Fruit fly (Drosophila melanogaster): ENCODE data around the gene CG44158.

The CG44158 gene

dm6 chr3R:18185385-18185784 lies 23.2 kb upstream of the CG44158 start, which contains the start of the genes Arp5 and CG7208:
Arp5 (plus strand) TSS chr3R:18185498.
CG7208 (minus strand) TSS chr3R:18185715.
- TF ChIP-seq psq (optimal IDR thresholded peaks at IDR 0.05) (peak; percentile 42), ttk (optimal IDR thresholded peaks at IDR 0.05) (no peak), Sin3A (optimal IDR thresholded peaks at IDR 0.05) (no peak), Myc (optimal IDR thresholded peaks at IDR 0.05) (no peak), insv (optimal IDR thresholded peaks at IDR 0.05) (no peak), h (optimal IDR thresholded peaks at IDR 0.05) (no peak)

dm6 chr3R:18188702-18189125 lies 19.9 kb upstream of the CG44158 start, which contains the start of the genes CG12321 and MED17:
CG12321 (minus strand) TSS chr3R:18188707.
MED17 (plus strand) TSS chr3R:18189072.
- TF ChIP-seq Myc (optimal IDR thresholded peaks at IDR 0.05) (no peak), h (optimal IDR thresholded peaks at IDR 0.05) (no peak), ttk (optimal IDR thresholded peaks at IDR 0.05) (no peak), psq (optimal IDR thresholded peaks at IDR 0.05) (no peak), insv (optimal IDR thresholded peaks at IDR 0.05) (no peak), Sin3A (optimal IDR thresholded peaks at IDR 0.05) (no peak)

dm6 chr3R:18191867-18192266 lies 16.7 kb upstream of the CG44158 start, which contains the start of gene CG14313:
CG14313 (minus strand) TSS chr3R:18191967.
- TF ChIP-seq h (optimal IDR thresholded peaks at IDR 0.05) (no peak), Myc (optimal IDR thresholded peaks at IDR 0.05) (no peak), Sin3A (optimal IDR thresholded peaks at IDR 0.05) (no peak), ttk (optimal IDR thresholded peaks at IDR 0.05) (no peak), psq (optimal IDR thresholded peaks at IDR 0.05) (no peak), insv (optimal IDR thresholded peaks at IDR 0.05) (no peak)

DNA sequence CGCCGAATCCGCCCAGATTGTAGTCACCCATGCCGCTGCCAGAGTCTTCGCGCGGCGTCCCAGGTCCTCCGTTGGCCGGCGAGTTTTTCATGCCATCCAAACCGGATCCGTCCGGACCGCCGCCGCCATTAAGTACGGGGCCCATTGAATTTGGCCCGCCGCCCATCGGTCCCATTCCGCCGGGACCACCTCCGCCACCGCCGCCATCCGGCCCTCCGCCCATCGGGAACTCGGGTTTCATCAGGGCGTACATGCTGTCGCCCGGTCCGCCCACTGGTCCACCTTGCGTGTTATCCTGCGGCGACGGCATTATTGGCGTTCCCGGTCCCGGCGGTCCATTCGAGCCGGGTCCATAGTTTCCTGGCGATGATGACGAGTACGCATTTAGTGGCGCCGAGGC lies 13.3 kb upstream of the CG44158 start:
- TF ChIP-seq Myc (optimal IDR thresholded peaks at IDR 0.05) (no peak), insv (optimal IDR thresholded peaks at IDR 0.05) (no peak), psq (optimal IDR thresholded peaks at IDR 0.05) (no peak), Sin3A (optimal IDR thresholded peaks at IDR 0.05) (no peak), ttk (optimal IDR thresholded peaks at IDR 0.05) (no peak), h (optimal IDR thresholded peaks at IDR 0.05) (no peak)

dm6 chr3R:18196622-18196990 lies 12.0 kb upstream of the CG44158 start:
- TF ChIP-seq insv (optimal IDR thresholded peaks at IDR 0.05): no peak

DNA sequence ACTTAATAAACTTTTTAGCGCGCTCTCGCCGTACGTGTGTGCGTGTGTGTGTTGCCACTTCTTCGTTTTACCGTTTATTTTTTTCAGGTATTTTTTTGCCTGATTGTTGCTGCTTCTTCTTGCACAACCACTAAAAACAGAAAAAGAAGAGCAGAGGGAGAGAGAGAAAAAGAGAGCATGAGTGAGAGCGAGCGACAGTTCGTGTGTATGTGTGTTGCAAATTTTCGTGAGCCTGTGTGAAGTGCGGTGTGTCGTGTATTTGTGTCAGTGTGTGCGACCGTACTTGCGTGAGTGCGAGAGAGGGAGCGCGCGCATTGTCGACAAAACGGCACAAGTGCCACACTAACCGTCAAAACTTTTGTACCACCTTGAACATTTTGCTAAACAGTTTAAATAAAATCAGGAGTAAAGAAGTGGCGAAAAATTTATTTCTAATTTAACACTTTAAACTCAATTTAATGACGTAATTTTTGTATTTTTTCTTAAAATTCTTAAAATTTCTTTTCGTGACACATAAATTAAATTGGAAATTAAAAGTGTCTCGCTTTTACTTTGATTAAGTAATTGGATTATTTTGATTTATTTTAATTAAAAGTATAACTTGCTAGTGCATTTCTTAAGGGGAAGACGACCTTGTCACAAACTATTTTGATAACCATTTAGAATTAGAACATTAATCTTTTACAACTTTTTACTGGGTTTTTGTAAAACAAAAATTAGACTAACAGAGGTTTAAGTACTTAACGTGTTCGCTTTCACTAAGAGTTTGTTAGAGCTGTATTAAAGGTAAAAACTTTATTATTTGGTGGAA lies 11.4 kb upstream of the CG44158 start:
- TF ChIP-seq psq (optimal IDR thresholded peaks at IDR 0.05): no peak
- no peak for TF ChIP-seq Sin3A (optimal IDR thresholded peaks at IDR 0.05)
- no peak for TF ChIP-seq ttk (optimal IDR thresholded peaks at IDR 0.05)
- no peak for TF ChIP-seq Myc (optimal IDR thresholded peaks at IDR 0.05)
- no peak for TF ChIP-seq insv (optimal IDR thresholded peaks at IDR 0.05)
- no peak for TF ChIP-seq h (optimal IDR thresholded peaks at IDR 0.05)

dm6 chr3R:18197802-18198148 lies 10.8 kb upstream of the CG44158 start:
- TF ChIP-seq insv (optimal IDR thresholded peaks at IDR 0.05): no peak
- TF ChIP-seq ttk (optimal IDR thresholded peaks at IDR 0.05): no peak
- TF ChIP-seq psq (optimal IDR thresholded peaks at IDR 0.05): no peak
- no peak for TF ChIP-seq h (optimal IDR thresholded peaks at IDR 0.05)
- TF ChIP-seq Sin3A (optimal IDR thresholded peaks at IDR 0.05): no peak
- TF ChIP-seq Myc (optimal IDR thresholded peaks at IDR 0.05): no peak

DNA sequence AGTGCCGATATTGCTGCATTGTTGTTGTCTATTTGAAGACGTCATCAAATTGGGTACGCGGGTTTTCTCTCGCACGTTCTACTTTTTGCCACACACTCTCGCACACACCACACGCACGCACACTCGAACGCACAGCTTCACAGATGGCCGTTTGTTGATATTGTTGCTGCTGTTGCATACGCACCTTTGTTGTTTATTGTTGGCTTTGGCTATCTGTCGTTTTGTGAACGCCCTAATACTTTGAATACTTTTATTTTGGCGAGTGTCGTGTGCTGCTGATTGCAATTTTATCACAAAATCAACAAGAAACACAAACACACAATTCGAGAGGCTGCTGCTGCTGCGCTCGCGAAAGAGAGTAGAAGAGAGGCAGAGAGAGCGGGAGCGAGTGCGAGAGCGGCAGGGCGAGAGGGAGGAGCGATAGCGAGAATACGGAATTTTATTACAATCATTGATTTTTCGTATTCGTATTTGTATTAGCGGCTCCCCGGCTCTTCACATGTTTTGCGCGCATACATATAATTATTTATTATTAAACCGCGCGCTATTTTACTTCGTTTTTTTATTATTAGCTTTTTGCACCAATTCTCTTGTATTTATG lies 10.0 kb upstream of the CG44158 start:
- TF ChIP-seq insv (optimal IDR thresholded peaks at IDR 0.05) (no peak), Myc (optimal IDR thresholded peaks at IDR 0.05) (no peak), Sin3A (optimal IDR thresholded peaks at IDR 0.05) (no peak), h (optimal IDR thresholded peaks at IDR 0.05) (no peak), psq (optimal IDR thresholded peaks at IDR 0.05) (no peak), ttk (optimal IDR thresholded peaks at IDR 0.05) (no peak)

DNA sequence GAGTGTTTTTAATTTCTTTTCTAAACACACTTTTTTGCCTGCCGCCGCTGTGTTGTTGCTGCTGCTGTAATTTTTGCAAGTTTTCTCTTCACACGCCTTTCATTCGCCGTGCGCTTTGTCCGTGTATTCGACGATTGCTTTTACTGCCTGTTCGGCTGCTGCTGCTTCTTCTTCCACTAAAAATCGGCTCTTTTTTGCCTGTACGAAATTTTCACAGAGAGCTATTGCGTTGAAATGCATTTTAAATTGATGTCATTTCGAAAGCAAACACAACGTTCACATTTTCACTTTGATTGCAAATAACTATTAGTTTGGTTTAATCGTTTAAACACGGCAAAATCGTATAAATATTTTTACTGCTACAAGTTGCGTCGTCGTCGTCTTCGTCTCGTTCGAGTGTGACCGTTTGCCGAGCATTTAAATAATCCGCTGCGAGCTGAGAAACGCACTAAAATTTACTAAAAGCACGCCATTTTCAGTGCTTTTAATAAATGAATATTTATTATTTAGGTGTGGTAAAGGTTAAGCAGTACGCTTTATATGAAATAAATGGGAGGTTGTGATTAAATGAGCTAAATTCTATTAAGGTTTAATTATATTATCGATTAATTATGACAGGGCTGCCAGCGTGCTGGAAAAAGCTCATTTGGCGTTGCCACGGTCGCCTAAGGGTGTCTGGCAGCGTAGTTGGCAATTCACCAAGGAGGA lies 9.2 kb upstream of the CG44158 start, which contains the start of the genes Ssdp and CG7985:
Ssdp (minus strand) TSS at position 419 of the 708 bp plus-strand sequence.
CG7985 (plus strand) TSS at position 681 of the 708 bp plus-strand sequence.
- no peak for TF ChIP-seq insv (optimal IDR thresholded peaks at IDR 0.05)
- no peak for TF ChIP-seq Sin3A (optimal IDR thresholded peaks at IDR 0.05)
- no peak for TF ChIP-seq ttk (optimal IDR thresholded peaks at IDR 0.05)
- no peak for TF ChIP-seq h (optimal IDR thresholded peaks at IDR 0.05)
- no peak for TF ChIP-seq psq (optimal IDR thresholded peaks at IDR 0.05)
- TF ChIP-seq Myc (optimal IDR thresholded peaks at IDR 0.05): no peak

DNA sequence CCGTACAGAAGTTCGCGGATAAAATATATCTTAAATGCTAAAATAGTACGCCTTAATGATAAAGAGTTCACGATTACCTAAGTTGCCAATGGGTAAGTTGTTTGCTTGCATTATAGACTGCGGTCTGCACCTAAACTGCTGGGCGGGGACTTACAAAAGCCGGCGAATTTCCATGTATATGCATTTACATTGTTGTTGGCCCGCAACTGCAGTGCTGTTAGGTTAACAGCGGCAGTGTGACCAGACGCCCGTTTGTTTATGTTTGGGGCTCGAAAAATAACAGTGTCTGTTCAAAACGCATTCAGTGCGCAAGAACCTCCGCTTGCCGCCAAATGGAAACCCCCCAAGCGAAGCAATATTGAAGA lies 8.7 kb upstream of the CG44158 start:
- TF ChIP-seq h (optimal IDR thresholded peaks at IDR 0.05): no peak
- TF ChIP-seq ttk (optimal IDR thresholded peaks at IDR 0.05): no peak
- no peak for TF ChIP-seq psq (optimal IDR thresholded peaks at IDR 0.05)
- TF ChIP-seq Myc (optimal IDR thresholded peaks at IDR 0.05): no peak
- no peak for TF ChIP-seq insv (optimal IDR thresholded peaks at IDR 0.05)

dm6 chr3R:18215300-18215699 lies 6.7 kb downstream of the CG44158 start:
- TF ChIP-seq Myc (optimal IDR thresholded peaks at IDR 0.05): no peak
- TF ChIP-seq psq (optimal IDR thresholded peaks at IDR 0.05): no peak
- TF ChIP-seq insv (optimal IDR thresholded peaks at IDR 0.05): no peak
- TF ChIP-seq ttk (optimal IDR thresholded peaks at IDR 0.05): no peak
- no peak for TF ChIP-seq h (optimal IDR thresholded peaks at IDR 0.05)
- TF ChIP-seq Sin3A (optimal IDR thresholded peaks at IDR 0.05): no peak

DNA sequence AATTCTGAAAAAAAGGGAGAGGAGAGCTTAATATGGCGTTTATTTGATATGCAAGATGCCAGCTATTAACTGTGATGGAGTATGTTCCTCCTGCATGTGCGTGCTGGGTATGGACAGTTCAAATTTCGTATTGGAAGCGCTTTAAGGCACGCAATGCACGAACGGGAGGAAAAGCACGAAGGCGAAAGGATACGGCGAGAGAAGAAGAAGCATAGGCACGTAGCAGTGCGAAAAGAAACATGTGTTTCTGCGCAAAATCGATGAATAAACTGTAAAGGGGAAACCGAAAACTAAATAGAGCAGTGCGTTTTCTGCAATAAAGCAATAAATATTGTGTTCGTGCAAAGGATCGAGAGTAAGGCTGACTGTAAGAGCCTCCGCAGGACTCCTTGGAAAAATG lies 7.3 kb downstream of the CG44158 start, which contains the start of gene CG14314:
CG14314 (plus strand) TSS at position 243 of the 400 bp plus-strand sequence.
- TF ChIP-seq Myc (optimal IDR thresholded peaks at IDR 0.05): no peak
